Worm (Caenorhabditis elegans) whole organism, L4 larva: ENCODE results near the gene F49C12.2.

Experiments used
- D1046.2 ChIP-seq: fragments of 200-800 bp; sonication (Bioruptor generic); IDR thresholded peaks from 2 replicates; pipeline ENCODE4 v1.3.6; 2022; ENCODE audit warnings: missing genetic modification characterization, missing compliant biosample characterization
- F10B5.3 ChIP-seq: sonication (generic microtip); optimal IDR thresholded peaks from 2 replicates; lab custom pipeline; 2016; ENCODE audit warnings: mild to moderate bottlenecking, missing genetic modification characterization, missing compliant biosample characterization
- F26F4.8 ChIP-seq: fragments of 200-800 bp; sonication (Bioruptor generic); conservative IDR thresholded peaks from 2 replicates; pipeline ENCODE4 v1.3.6; 2022; ENCODE audit warnings: missing genetic modification characterization, missing compliant biosample characterization
- F37D6.2 ChIP-seq: sonication (generic microtip); optimal IDR thresholded peaks from 2 replicates; lab custom pipeline; 2016; ENCODE audit warnings: mild to moderate bottlenecking, missing genetic modification characterization, missing compliant biosample characterization
- F44E2.7 ChIP-seq: fragments of 200-800 bp; sonication (Bioruptor generic); IDR thresholded peaks from 2 replicates; pipeline ENCODE4 v2.1.2; 2022; ENCODE audit warnings: missing genetic modification characterization, missing compliant biosample characterization
- Y48G9A.11 ChIP-seq: fragments of 200-800 bp; sonication (Bioruptor generic); IDR thresholded peaks from 2 replicates; pipeline ENCODE4 v1.3.6; 2022; ENCODE audit warnings: missing genetic modification reagents, missing genetic modification characterization, missing compliant biosample characterization
- aha-1 ChIP-seq: fragments of 150-350 bp; peaks from one replicate; lab custom pipeline; 2014; ENCODE audit warnings: missing biosample characterization, missing genetic modification characterization
- aly-2 ChIP-seq: sonication (generic microtip); optimal IDR thresholded peaks from 2 replicates; lab custom pipeline; 2018; ENCODE audit warnings: missing biosample characterization, missing genetic modification characterization
- ama-1 ChIP-seq: fragments of 150-350 bp; optimal IDR thresholded peaks from 2 replicates; lab custom pipeline; 2014; ENCODE audit warnings: inconsistent platforms, mixed read lengths
- ces-1 ChIP-seq: fragments of 150-350 bp; sonication (generic microtip); optimal IDR thresholded peaks from 4 replicates; lab custom pipeline; 2014; ENCODE audit warnings: missing biosample characterization, missing genetic modification reagents, missing genetic modification characterization
- cey-2 ChIP-seq: sonication (generic microtip); optimal IDR thresholded peaks from 3 replicates; lab custom pipeline; 2017; ENCODE audit warnings: missing genetic modification characterization, mild to moderate bottlenecking, missing compliant biosample characterization, antibody characterized with exemption, borderline replicate concordance; ENCODE audit not compliant: insufficient read depth
- daf-16 ChIP-seq, 3 experiments: sonication (generic microtip); optimal IDR thresholded peaks; 2 replicates each; lab custom pipeline; 2016 to 2017; ENCODE audit warnings: missing genetic modification characterization in 3 of 3, missing genetic modification reagents in 3 of 3, mild to moderate bottlenecking in 2 of 3, missing compliant biosample characterization in 2 of 3, missing biosample characterization in 1 of 3, moderate library complexity in 1 of 3
- daf-19 ChIP-seq: fragments of 200-800 bp; sonication (Bioruptor generic); conservative IDR thresholded peaks from 2 replicates; pipeline ENCODE4 v1.3.6; 2022; ENCODE audit warnings: missing genetic modification characterization, missing compliant biosample characterization
- egl-27 ChIP-seq: sonication (generic microtip); optimal IDR thresholded peaks from 3 replicates; lab custom pipeline; 2017; ENCODE audit warnings: missing biosample characterization, missing genetic modification reagents, missing genetic modification characterization
- fkh-10 ChIP-seq: fragments of 150-350 bp; optimal IDR thresholded peaks from 2 replicates; lab custom pipeline; 2014; ENCODE audit warnings: missing biosample characterization, missing genetic modification reagents, missing genetic modification characterization
- hif-1 ChIP-seq, 2 experiments: sonication (generic microtip); optimal IDR thresholded peaks; 2 replicates each; lab custom pipeline; 2016 to 2017; ENCODE audit warnings: missing compliant biosample characterization in 2 of 2, missing genetic modification characterization in 2 of 2, missing genetic modification reagents in 2 of 2, missing genotype in 2 of 2, mild to moderate bottlenecking in 1 of 2
- hmg-1.1 ChIP-seq: fragments of 200-800 bp; sonication (Bioruptor generic); IDR thresholded peaks from 2 replicates; pipeline ENCODE4 v1.3.6; 2022; ENCODE audit warnings: missing genetic modification reagents, missing genetic modification characterization, missing compliant biosample characterization
- lin-1 ChIP-seq: fragments of 200-800 bp; sonication (Bioruptor generic); IDR thresholded peaks from 2 replicates; pipeline ENCODE4 v1.3.6; 2022; ENCODE audit warnings: missing genetic modification reagents, missing genetic modification characterization, missing compliant biosample characterization
- lin-29 ChIP-seq: fragments of 200-800 bp; sonication (Bioruptor generic); IDR thresholded peaks from 2 replicates; pipeline ENCODE4 v1.3.6; 2022; ENCODE audit warnings: missing genetic modification reagents, missing genetic modification characterization, missing compliant biosample characterization
- lir-3 ChIP-seq: sonication (generic microtip); optimal IDR thresholded peaks from 2 replicates; lab custom pipeline; 2016; ENCODE audit warnings: mild to moderate bottlenecking, missing genetic modification characterization, missing compliant biosample characterization
- mep-1 ChIP-seq: fragments of 150-350 bp; sonication (generic microtip); optimal IDR thresholded peaks from 3 replicates; lab custom pipeline; 2014; ENCODE audit warnings: missing biosample characterization, missing genetic modification characterization
- mes-2 ChIP-seq: sonication (generic microtip); optimal IDR thresholded peaks from 2 replicates; lab custom pipeline; 2016; ENCODE audit warnings: missing genotype, mild to moderate bottlenecking, missing genetic modification characterization, missing compliant biosample characterization; ENCODE audit not compliant: poor library complexity, severe bottlenecking
- mxl-3 ChIP-seq: fragments of 200-800 bp; sonication (Bioruptor generic); optimal IDR thresholded peaks from 2 replicates; lab custom pipeline; 2018; ENCODE audit warnings: mild to moderate bottlenecking, missing genetic modification characterization, missing compliant biosample characterization
- nhr-11 ChIP-seq: fragments of 150-350 bp; optimal IDR thresholded peaks from 2 replicates; lab custom pipeline; 2014; ENCODE audit warnings: missing biosample characterization, missing genetic modification characterization
- nhr-111 ChIP-seq: fragments of 200-800 bp; sonication (Bioruptor generic); optimal IDR thresholded peaks from 2 replicates; lab custom pipeline; 2018; ENCODE audit warnings: mild to moderate bottlenecking, missing genetic modification characterization, missing compliant biosample characterization
- nhr-237 ChIP-seq: sonication (generic microtip); optimal IDR thresholded peaks from 2 replicates; lab custom pipeline; 2017; ENCODE audit warnings: missing biosample characterization, missing genetic modification characterization
- nhr-28 ChIP-seq: fragments of 150-350 bp; optimal IDR thresholded peaks from 2 replicates; lab custom pipeline; 2014; ENCODE audit warnings: missing biosample characterization, missing genetic modification characterization
- nhr-42 ChIP-seq: fragments of 200-800 bp; sonication (Bioruptor generic); IDR thresholded peaks from 2 replicates; pipeline ENCODE4 v1.3.6; 2022; ENCODE audit warnings: missing genetic modification characterization, missing compliant biosample characterization
- nhr-48 ChIP-seq: sonication (generic microtip); optimal IDR thresholded peaks from 2 replicates; lab custom pipeline; 2016; ENCODE audit warnings: mild to moderate bottlenecking, missing genetic modification characterization, missing compliant biosample characterization
- nhr-76 ChIP-seq: fragments of 150-350 bp; optimal IDR thresholded peaks from 2 replicates; lab custom pipeline; 2014; ENCODE audit warnings: missing biosample characterization, missing genetic modification characterization
- saeg-2 ChIP-seq: fragments of 200-800 bp; sonication (Bioruptor generic); IDR thresholded peaks from 2 replicates; pipeline ENCODE4 v1.3.6; 2022; ENCODE audit warnings: missing genetic modification reagents, missing genetic modification characterization, missing compliant biosample characterization
- skn-1 ChIP-seq: fragments of 150-350 bp; optimal IDR thresholded peaks from 2 replicates; lab custom pipeline; 2014; ENCODE audit warnings: missing biosample characterization, missing genetic modification characterization
- snpc-1.2 ChIP-seq: fragments of 200-800 bp; sonication (Bioruptor generic); IDR thresholded peaks from 2 replicates; pipeline ENCODE4 v1.3.6; 2022; ENCODE audit warnings: missing genetic modification reagents, missing genetic modification characterization, missing compliant biosample characterization
- snpc-4 ChIP-seq: fragments of 150-350 bp; optimal IDR thresholded peaks from 2 replicates; lab custom pipeline; 2014; ENCODE audit warnings: missing biosample characterization, missing genetic modification characterization
- unc-39 ChIP-seq: sonication (generic microtip); optimal IDR thresholded peaks from 2 replicates; lab custom pipeline; 2017; ENCODE audit warnings: missing biosample characterization, missing genetic modification characterization
- zfp-2 ChIP-seq: sonication (generic microtip); optimal IDR thresholded peaks from 2 replicates; lab custom pipeline; 2016; ENCODE audit warnings: mild to moderate bottlenecking, missing genetic modification characterization, missing compliant biosample characterization

The F49C12.2 gene

DNA sequence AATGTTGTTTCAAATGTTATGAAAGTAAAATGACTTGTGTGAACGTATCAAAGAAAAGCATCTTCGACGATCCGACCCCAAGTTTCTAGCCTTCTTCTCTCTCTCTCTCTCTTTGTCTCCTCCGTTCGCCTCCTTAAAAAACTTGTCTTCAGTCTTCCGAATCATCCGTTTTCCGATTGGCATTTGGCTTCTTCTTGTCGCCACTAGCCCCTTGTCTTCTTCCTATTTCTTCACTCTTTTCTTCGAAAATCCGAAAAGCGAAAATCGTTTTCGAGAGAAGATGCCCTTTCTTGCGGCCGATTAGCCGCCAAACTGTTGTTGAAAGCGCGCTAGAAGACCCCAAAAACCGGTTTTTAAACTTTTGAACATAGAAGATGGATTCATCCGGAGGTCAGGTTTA, 40.5 kb downstream of the F49C12.2 start:
- TF ChIP-seq mep-1 (peak; percentile 9), lin-1 (GFP tag; lab: Robert Waterston, UW) (no peak), nhr-237 (tag; lab: Kevin White, UChicago) (no peak), mxl-3 (GFP tag; lab: Kevin White, UChicago) (peak; percentile 4), snpc-1.2 (GFP tag; lab: Robert Waterston, UW) (no peak), nhr-48 (peak; percentile 25), saeg-2 (no peak), F44E2.7 (GFP tag; lab: Robert Waterston, UW) (no peak), ama-1 (lab: Kevin White, UChicago) (peak; percentile 93), snpc-4 (tag; lab: Kevin White, UChicago) (no peak), hif-1 (tag; optimal IDR thresholded peaks at IDR 0.05; lab: Kevin White, UChicago) (peak in 1 of 2 experiments; percentile 14)

ce11 chrIV:9256865-9257264, 42.2 kb downstream of the F49C12.2 start:
- TF ChIP-seq unc-39 (no peak), daf-16 (GFP tag; optimal IDR thresholded peaks at IDR 0.05; lab: Kevin White, UChicago) (no peak), daf-16 (tag; optimal IDR thresholded peaks at IDR 0.05; lab: Kevin White, UChicago) (no peak), nhr-76 (tag; lab: Kevin White, UChicago) (no peak), aha-1 (tag; lab: Kevin White, UChicago) (peak; percentile 76), hmg-1.1 (GFP tag; lab: Robert Waterston, UW) (no peak)

ce11 chrIV:9256017-9256416, 43.0 kb downstream of the F49C12.2 start, which contains the start of gene Y11D7A.9:
Gene Y11D7A.9, minus strand, starts transcription at chrIV:9256117.
- no peak for TF ChIP-seq nhr-42 (GFP tag; lab: Robert Waterston, UW)
- no peak for TF ChIP-seq mep-1
- TF ChIP-seq snpc-4 (tag; lab: Kevin White, UChicago) = no peak
- no peak for TF ChIP-seq nhr-111

DNA sequence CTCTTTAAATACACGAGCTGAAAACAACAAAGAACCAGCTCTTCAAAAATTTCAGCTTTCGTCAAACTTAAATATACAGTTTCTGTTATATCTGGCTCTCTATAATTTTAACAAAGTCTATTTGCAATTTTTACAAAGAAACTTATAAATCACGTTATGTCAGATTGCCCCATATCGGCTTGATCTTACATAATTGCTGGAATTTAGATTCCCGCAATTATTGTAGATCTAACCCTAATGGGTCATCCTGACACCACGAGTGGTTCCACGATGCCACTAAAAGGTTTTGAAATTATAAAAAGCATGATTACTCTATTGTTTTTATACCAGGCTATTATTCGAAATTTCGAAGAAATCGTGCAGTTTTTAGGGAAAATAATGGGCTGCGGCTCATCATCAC, 48.0 kb downstream of the F49C12.2 start, which contains the start of gene Y11D7A.8:
Y11D7A.8 (plus strand) TSS at position 301 of the 400 bp plus-strand sequence.
- TF ChIP-seq nhr-11 (tag; lab: Kevin White, UChicago) (no peak), daf-19 (no peak), lir-3 (tag; lab: Kevin White, UChicago) (no peak), nhr-28 (tag; lab: Kevin White, UChicago) (no peak), snpc-4 (tag; lab: Kevin White, UChicago) (no peak), fkh-10 (GFP tag; lab: Kevin White, UChicago) (no peak), F10B5.3 (no peak), egl-27 (no peak), F37D6.2 (tag; lab: Kevin White, UChicago) (no peak), skn-1 (tag; lab: Kevin White, UChicago) (no peak), Y48G9A.11 (no peak), D1046.2 (GFP tag; lab: Robert Waterston, UW) (no peak), cey-2 (tag; lab: Kevin White, UChicago) (no peak), ces-1 (GFP tag; lab: Kevin White, UChicago) (no peak), aly-2 (tag; lab: Kevin White, UChicago) (no peak), lin-29 (GFP tag; lab: Robert Waterston, UW) (no peak), mes-2 (no peak), F26F4.8 (GFP tag; lab: Robert Waterston, UW) (no peak), zfp-2 (no peak)
- TF ChIP-seq, all 104 proteins: peak for 0
